Worm (Caenorhabditis elegans) whole organism, L4/young adult: ENCODE measurements around the gene cmtr-1.
"Not testable (repeated sequence)": the region's sequence is repeated elsewhere in the genome, so short reads cannot be mapped to it uniquely, and the experiment has no call there.

Experiments
- W03F9.2 ChIP-seq: fragments of 150-350 bp; optimal IDR thresholded peaks from 2 replicates; lab custom pipeline; 2014; ENCODE audit warnings: missing biosample characterization, missing genetic modification characterization
- dao-5 ChIP-seq: sonication (generic microtip); optimal IDR thresholded peaks from 2 replicates; lab custom pipeline; 2016; ENCODE audit warnings: missing genotype, missing genetic modification characterization, moderate library complexity, missing compliant biosample characterization

ce11 chrII:14992598-14992997, 33.3 kb upstream of the cmtr-1 start, which contains the start of gene Y53F4B.7:
- TF ChIP-seq dao-5 (tag; lab: Kevin White, UChicago); W03F9.2: not testable (repeated sequence)
